Fruit fly (Drosophila melanogaster) whole organism, embryonic: ENCODE results near the gene CG14142.

Experiments
- BtbVII ChIP-seq: fragments of 200-800 bp; sonication (Bioruptor generic); optimal IDR thresholded peaks from 3 replicates; lab custom pipeline; 2017; ENCODE audit warnings: missing biosample characterization, mild to moderate bottlenecking, missing genetic modification characterization
- CG10431 ChIP-seq: fragments of 200-800 bp; sonication (Bioruptor generic); optimal IDR thresholded peaks from 3 replicates; lab custom pipeline; 2018; ENCODE audit warnings: missing biosample characterization, mild to moderate bottlenecking, missing genetic modification characterization
- CG12104 ChIP-seq: fragments of 200-800 bp; sonication (Bioruptor generic); optimal IDR thresholded peaks from 3 replicates; lab custom pipeline; 2016; ENCODE audit warnings: missing biosample characterization, missing genetic modification characterization
- CG12769 ChIP-seq: fragments of 200-800 bp; sonication (Bioruptor generic); optimal IDR thresholded peaks from 2 replicates; lab custom pipeline; 2019; ENCODE audit warnings: missing biosample characterization, mild to moderate bottlenecking, missing genetic modification characterization, moderate library complexity
- CG17359 ChIP-seq: fragments of 200-800 bp; sonication (Bioruptor generic); optimal IDR thresholded peaks from 3 replicates; lab custom pipeline; 2018; ENCODE audit warnings: missing biosample characterization, mild to moderate bottlenecking, missing genetic modification characterization, moderate library complexity
- CG17912 ChIP-seq: fragments of 200-800 bp; sonication (Bioruptor generic); optimal IDR thresholded peaks from 2 replicates; lab custom pipeline; 2018; ENCODE audit warnings: missing biosample characterization, mild to moderate bottlenecking, missing genetic modification characterization
- CG1832 ChIP-seq: fragments of 200-800 bp; sonication (Bioruptor generic); optimal IDR thresholded peaks from 2 replicates; lab custom pipeline; 2017; ENCODE audit warnings: missing biosample characterization, mild to moderate bottlenecking, missing genetic modification characterization, inconsistent platforms
- CG18764 ChIP-seq: fragments of 200-800 bp; sonication (Bioruptor generic); optimal IDR thresholded peaks from 3 replicates; lab custom pipeline; 2016; ENCODE audit warnings: missing biosample characterization, missing genetic modification characterization
- CG3847 ChIP-seq: fragments of 200-800 bp; sonication (Bioruptor generic); IDR thresholded peaks from 2 replicates; pipeline ENCODE4 v1.3.6; 2022; ENCODE audit warnings: missing biosample characterization, missing genetic modification characterization
- CG4360 ChIP-seq: fragments of 200-800 bp; sonication (Bioruptor generic); IDR thresholded peaks from 2 replicates; pipeline ENCODE4 v1.3.6; 2022; ENCODE audit warnings: missing biosample characterization, missing genetic modification characterization
- CG6654 ChIP-seq: fragments of 200-800 bp; sonication (Bioruptor generic); optimal IDR thresholded peaks from 2 replicates; lab custom pipeline; 2017; ENCODE audit warnings: missing biosample characterization, mild to moderate bottlenecking, missing genetic modification characterization
- CG6813 ChIP-seq: fragments of 200-800 bp; sonication (Bioruptor generic); optimal IDR thresholded peaks from 2 replicates; lab custom pipeline; 2017; ENCODE audit warnings: missing biosample characterization, missing genetic modification characterization, mild to moderate bottlenecking, moderate library complexity, missing genetic modification reagents
- CG7786 ChIP-seq: fragments of 200-800 bp; sonication (Bioruptor generic); optimal IDR thresholded peaks from 2 replicates; lab custom pipeline; 2016; ENCODE audit warnings: missing biosample characterization, missing genetic modification characterization
- Doc2 ChIP-seq: fragments of 200-800 bp; sonication (Bioruptor generic); IDR thresholded peaks from 2 replicates; pipeline ENCODE4 v1.3.6; 2022; ENCODE audit warnings: missing biosample characterization, missing genetic modification characterization
- Dref ChIP-seq: fragments of 200-800 bp; sonication (Bioruptor generic); IDR thresholded peaks from 2 replicates; pipeline ENCODE4 v1.3.6; 2022; ENCODE audit warnings: missing biosample characterization, missing genetic modification characterization
- HLH4C ChIP-seq: fragments of 200-800 bp; sonication (Bioruptor generic); IDR thresholded peaks from 3 replicates; pipeline ENCODE4 v1.3.6; 2022; ENCODE audit warnings: missing biosample characterization, missing genetic modification characterization; ENCODE audit not compliant: partially characterized antibody
- HmgZ ChIP-seq: fragments of 200-800 bp; sonication (Bioruptor generic); optimal IDR thresholded peaks from 2 replicates; lab custom pipeline; 2018; ENCODE audit warnings: missing biosample characterization, mild to moderate bottlenecking, missing genetic modification characterization
- NK7.1 ChIP-seq: fragments of 200-800 bp; sonication (Bioruptor generic); optimal IDR thresholded peaks from 3 replicates; lab custom pipeline; 2016; ENCODE audit warnings: missing biosample characterization, missing genetic modification characterization
- Oli ChIP-seq: fragments of 200-800 bp; sonication (Bioruptor generic); optimal IDR thresholded peaks from 2 replicates; lab custom pipeline; 2018; ENCODE audit warnings: missing biosample characterization, mild to moderate bottlenecking, missing genetic modification characterization, moderate library complexity
- Pdp1 ChIP-seq, 2 experiments: fragments of 200-800 bp; sonication (Bioruptor generic); optimal IDR thresholded peaks; 3 replicates each; lab custom pipeline; 2016; ENCODE audit warnings: missing biosample characterization in 2 of 2, missing genetic modification characterization in 2 of 2, mild to moderate bottlenecking in 1 of 2, moderate library complexity in 1 of 2
- Trl ChIP-seq, 3 experiments: fragments of >200 bp in 2 of 3; fragments of 200-800 bp in 1 of 3; sonication (Bioruptor generic) in 1 of 3; optimal IDR thresholded peaks; 2 replicates in 1 of 3; 3 replicates in 2 of 3; lab custom pipeline; 2016 to 2017; ENCODE audit warnings: missing biosample characterization in 1 of 3, missing genetic modification characterization in 1 of 3
- abd-A ChIP-seq: fragments of 200-800 bp; sonication (Bioruptor generic); optimal IDR thresholded peaks from 3 replicates; lab custom pipeline; 2019; ENCODE audit warnings: missing biosample characterization, mild to moderate bottlenecking, missing genetic modification characterization, moderate library complexity
- ac ChIP-seq: fragments of 200-800 bp; sonication (Bioruptor generic); optimal IDR thresholded peaks from 3 replicates; lab custom pipeline; 2017; ENCODE audit warnings: missing biosample characterization, mild to moderate bottlenecking, missing genetic modification characterization
- ase ChIP-seq: fragments of 200-800 bp; sonication (Bioruptor generic); IDR thresholded peaks from 3 replicates; pipeline ENCODE4 v1.3.6; 2022; ENCODE audit warnings: missing biosample characterization, missing genetic modification characterization
- ato ChIP-seq: fragments of 200-800 bp; sonication (Bioruptor generic); IDR thresholded peaks from 2 replicates; pipeline ENCODE4 v1.3.6; 2022; ENCODE audit warnings: missing biosample characterization, missing genetic modification characterization; ENCODE audit not compliant: partially characterized antibody
- bbx ChIP-seq: fragments of 200-800 bp; sonication (Bioruptor generic); IDR thresholded peaks from 2 replicates; pipeline ENCODE4 v1.3.6; 2022; ENCODE audit warnings: missing biosample characterization, missing genetic modification characterization; ENCODE audit not compliant: partially characterized antibody
- cad ChIP-seq: fragments of >200 bp; optimal IDR thresholded peaks from 2 replicates; lab custom pipeline; 2017; ENCODE audit warnings: missing biosample characterization, missing genetic modification characterization
- chinmo ChIP-seq: fragments of 200-800 bp; sonication (Bioruptor generic); IDR thresholded peaks from 4 replicates; pipeline ENCODE4 v1.3.6; 2022; ENCODE audit warnings: missing biosample characterization, missing genetic modification characterization; ENCODE audit not compliant: partially characterized antibody
- crol ChIP-seq: fragments of 200-800 bp; sonication (Bioruptor generic); IDR thresholded peaks from 2 replicates; pipeline ENCODE4 v1.3.6; 2022; ENCODE audit warnings: missing biosample characterization, missing genetic modification characterization
- da ChIP-seq: fragments of 200-800 bp; sonication (Bioruptor generic); optimal IDR thresholded peaks from 2 replicates; lab custom pipeline; 2016; ENCODE audit warnings: missing biosample characterization, missing genetic modification characterization
- ken ChIP-seq: fragments of 200-800 bp; sonication (Bioruptor generic); IDR thresholded peaks from 3 replicates; pipeline ENCODE4 v1.3.6; 2022; ENCODE audit warnings: missing biosample characterization, missing genetic modification characterization
- klu ChIP-seq: fragments of 200-800 bp; sonication (Bioruptor generic); IDR thresholded peaks from 2 replicates; pipeline ENCODE4 v1.3.6; 2022; ENCODE audit warnings: missing biosample characterization, missing genetic modification characterization
- mirr ChIP-seq: fragments of 200-800 bp; sonication (Bioruptor generic); optimal IDR thresholded peaks from 3 replicates; lab custom pipeline; 2018; ENCODE audit warnings: missing biosample characterization, mild to moderate bottlenecking, missing genetic modification characterization
- nom ChIP-seq: fragments of 200-800 bp; sonication (Bioruptor generic); optimal IDR thresholded peaks from 2 replicates; lab custom pipeline; 2017; ENCODE audit warnings: missing biosample characterization, missing genetic modification characterization, mild to moderate bottlenecking, moderate library complexity, missing genetic modification reagents
- onecut ChIP-seq: fragments of 200-800 bp; sonication (Bioruptor generic); IDR thresholded peaks from 2 replicates; pipeline ENCODE4 v1.3.6; 2022; ENCODE audit warnings: missing biosample characterization, missing genetic modification characterization
- pan ChIP-seq, 4 experiments: fragments of >200 bp in 3 of 4; fragments of 200-800 bp in 1 of 4; sonication (Bioruptor generic) in 1 of 4; optimal IDR thresholded peaks in 3 of 4; IDR thresholded peaks in 1 of 4; 2 replicates each; pipeline versions ENCODE4 v1.3.6 to Lab custom; 2017 to 2022; ENCODE audit warnings: missing biosample characterization in 2 of 4, missing genetic modification characterization in 2 of 4, mixed read lengths in 1 of 4
- scrt ChIP-seq: fragments of 200-800 bp; sonication (Bioruptor generic); optimal IDR thresholded peaks from 2 replicates; lab custom pipeline; 2018; ENCODE audit warnings: missing biosample characterization, mild to moderate bottlenecking, missing genetic modification characterization, moderate library complexity
- vfl ChIP-seq: fragments of 200-800 bp; sonication (Bioruptor generic); optimal IDR thresholded peaks from 2 replicates; lab custom pipeline; 2016; ENCODE audit warnings: missing biosample characterization, missing genetic modification characterization
- wek ChIP-seq: fragments of 200-800 bp; sonication (Bioruptor generic); optimal IDR thresholded peaks from 3 replicates; lab custom pipeline; 2018; ENCODE audit warnings: missing biosample characterization, mild to moderate bottlenecking, missing genetic modification characterization, moderate library complexity
- yki ChIP-seq: fragments of >200 bp; optimal IDR thresholded peaks from 3 replicates; lab custom pipeline; 2018

The CG14142 gene

dm6 chr3L:11123598-11124284 lies 49.6 kb upstream of the CG14142 start (continued):
- TF ChIP-seq ac (GFP tag; lab: Kevin White, UChicago) (peak; percentile 29), nom (GFP tag; lab: Kevin White, UChicago) (peak; percentile 41), BtbVII (GFP tag; lab: Kevin White, UChicago) (peak; percentile 2), Dref (GFP tag; lab: Robert Waterston, UW) (no peak), CG17912 (GFP tag; lab: Kevin White, UChicago) (no peak), yki (lab: Kevin White, UChicago) (peak; percentile 72), CG12769 (tag; lab: Kevin White, UChicago) (peak; percentile 2), CG18764 (GFP tag; lab: Kevin White, UChicago) (no peak), onecut (GFP tag; lab: Robert Waterston, UW) (peak; percentile 92), Oli (tag; lab: Kevin White, UChicago) (no peak), bbx (GFP tag; lab: Robert Waterston, UW) (peak; percentile 20; the same call in 1 of the 2 replicates), CG10431 (peak; percentile 49), pan (optimal IDR thresholded peaks at IDR 0.05; lab: Kevin White, UChicago) (no peak), pan (GFP tag; optimal IDR thresholded peaks at IDR 0.05 in 1 of 2, IDR thresholded peaks at IDR 0.05 in 1 of 2) (no peak), CG12104 (GFP tag; lab: Kevin White, UChicago) (no peak), HLH4C (GFP tag; lab: Robert Waterston, UW) (0 out of 3 replicates have a peak, but pooled peaks have one; percentile 19), mirr (GFP tag; lab: Kevin White, UChicago) (no peak), Pdp1 (GFP tag; optimal IDR thresholded peaks at IDR 0.05; lab: Kevin White, UChicago) (no peak), CG1832 (GFP tag; lab: Kevin White, UChicago) (peak; percentile 48), ken (GFP tag; lab: Robert Waterston, UW) (peak; percentile 50; the same call in 1 of the 3 replicates), Doc2 (GFP tag; lab: Robert Waterston, UW) (no peak), cad (GFP tag; lab: Kevin White, UChicago) (peak; percentile 75), chinmo (GFP tag; lab: Robert Waterston, UW) (0 out of 4 replicates have a peak, but pooled peaks have one; percentile 31), klu (GFP tag; lab: Robert Waterston, UW) (no peak), NK7.1 (GFP tag; lab: Kevin White, UChicago) (no peak), CG6654 (GFP tag; lab: Kevin White, UChicago) (peak; percentile 96), scrt (GFP tag; lab: Kevin White, UChicago) (peak; percentile 22), crol (GFP tag; lab: Robert Waterston, UW) (peak; percentile 96), CG6813 (no peak), vfl (GFP tag; lab: Kevin White, UChicago) (no peak), CG17359 (tag; lab: Kevin White, UChicago) (no peak), CG7786 (GFP tag; lab: Kevin White, UChicago) (no peak), wek (GFP tag; lab: Kevin White, UChicago) (no peak), abd-A (peak; percentile 32), CG4360 (GFP tag; lab: Robert Waterston, UW) (peak; percentile 84), da (GFP tag; lab: Kevin White, UChicago) (peak; percentile 31), Trl (optimal IDR thresholded peaks at IDR 0.05; lab: Kevin White, UChicago) (peak; percentile 71 to 88), Trl (GFP tag; optimal IDR thresholded peaks at IDR 0.05; lab: Kevin White, UChicago) (no peak), ato (GFP tag; lab: Robert Waterston, UW) (0 out of 2 replicates have a peak, but pooled peaks have one; percentile 37), ase (0 out of 3 replicates have a peak, but pooled peaks have one; percentile 8), CG3847 (GFP tag; lab: Robert Waterston, UW) (no peak), HmgZ (no peak)
